Fruit fly (Drosophila melanogaster) whole organism, prepupa: ENCODE results near the gene CG34034.
A peak's percentile ranks its signal among the peaks of the same experiment; 100 is the strongest.

ENCODE experiments used
- Blimp-1 ChIP-seq: fragments of 200-800 bp; sonication (Bioruptor generic); optimal IDR thresholded peaks from 3 replicates; lab custom pipeline; 2017; ENCODE audit warnings: missing biosample characterization, missing genetic modification characterization, mild to moderate bottlenecking, moderate library complexity, missing genetic modification reagents
- CG10631 ChIP-seq: fragments of 200-800 bp; sonication (Bioruptor generic); optimal IDR thresholded peaks from 2 replicates; lab custom pipeline; 2016; ENCODE audit warnings: missing biosample characterization, missing genetic modification characterization
- CG10669 ChIP-seq: fragments of 200-800 bp; sonication (Bioruptor generic); optimal IDR thresholded peaks from 3 replicates; lab custom pipeline; 2018; ENCODE audit warnings: missing biosample characterization, mild to moderate bottlenecking, missing genetic modification characterization, moderate library complexity
- CG11294 ChIP-seq: fragments of 200-800 bp; sonication (Bioruptor generic); IDR thresholded peaks from 2 replicates; pipeline ENCODE4 v1.3.6; 2022; ENCODE audit warnings: missing biosample characterization, missing genetic modification characterization
- CG11762 ChIP-seq: fragments of 200-800 bp; sonication (Bioruptor generic); optimal IDR thresholded peaks from 3 replicates; lab custom pipeline; 2016; ENCODE audit warnings: missing biosample characterization, missing genetic modification characterization; ENCODE audit not compliant: insufficient read depth
- CG11902 ChIP-seq: fragments of 200-800 bp; sonication (Bioruptor generic); optimal IDR thresholded peaks from 3 replicates; lab custom pipeline; 2016; ENCODE audit warnings: missing biosample characterization, missing genetic modification characterization
- CG15336 ChIP-seq: fragments of 200-800 bp; sonication (Bioruptor generic); IDR thresholded peaks from 2 replicates; pipeline ENCODE4 v1.3.6; 2022; ENCODE audit warnings: missing biosample characterization, missing genetic modification characterization
- CG1621 ChIP-seq: fragments of 200-800 bp; sonication (Bioruptor generic); optimal IDR thresholded peaks from 3 replicates; lab custom pipeline; 2018; ENCODE audit warnings: missing biosample characterization, mild to moderate bottlenecking, missing genetic modification characterization
- CG16779 ChIP-seq: fragments of 200-800 bp; sonication (Bioruptor generic); optimal IDR thresholded peaks from 3 replicates; lab custom pipeline; 2017; ENCODE audit warnings: missing biosample characterization, mild to moderate bottlenecking, missing genetic modification characterization
- CG3032 ChIP-seq: fragments of 200-800 bp; optimal IDR thresholded peaks from 2 replicates; lab custom pipeline; 2019; ENCODE audit warnings: missing biosample characterization, mild to moderate bottlenecking, missing genetic modification characterization, moderate library complexity
- CG32006 ChIP-seq: fragments of 200-800 bp; sonication (Bioruptor generic); optimal IDR thresholded peaks from 3 replicates; lab custom pipeline; 2017; ENCODE audit warnings: missing biosample characterization, mild to moderate bottlenecking, missing genetic modification characterization
- CG34406 ChIP-seq: fragments of 200-800 bp; sonication (Bioruptor generic); optimal IDR thresholded peaks from 3 replicates; lab custom pipeline; 2016; ENCODE audit warnings: missing biosample characterization, missing genetic modification characterization
- CG3919 ChIP-seq: fragments of 200-800 bp; sonication (Bioruptor generic); optimal IDR thresholded peaks from 3 replicates; lab custom pipeline; 2016; ENCODE audit warnings: missing biosample characterization, missing genetic modification characterization
- CG6163 ChIP-seq: fragments of 200-800 bp; sonication (Bioruptor generic); IDR thresholded peaks from 3 replicates; pipeline ENCODE4 v1.3.6; 2022; ENCODE audit warnings: missing biosample characterization, missing genetic modification characterization
- CG6276 ChIP-seq: fragments of 200-800 bp; sonication (Bioruptor generic); optimal IDR thresholded peaks from 2 replicates; lab custom pipeline; 2017; ENCODE audit warnings: missing biosample characterization, mild to moderate bottlenecking, missing genetic modification characterization
- CG6792 ChIP-seq: fragments of 200-800 bp; sonication (Bioruptor generic); optimal IDR thresholded peaks from 3 replicates; lab custom pipeline; 2016; ENCODE audit warnings: missing biosample characterization, missing genetic modification characterization
- CG6808 ChIP-seq: fragments of 200-800 bp; sonication (Bioruptor generic); optimal IDR thresholded peaks from 3 replicates; lab custom pipeline; 2017; ENCODE audit warnings: missing biosample characterization, missing genetic modification characterization, mild to moderate bottlenecking, moderate library complexity, missing genetic modification reagents
- CG6854 ChIP-seq: fragments of 200-800 bp; sonication (Bioruptor generic); optimal IDR thresholded peaks from 2 replicates; lab custom pipeline; 2017; ENCODE audit warnings: missing biosample characterization, mild to moderate bottlenecking, missing genetic modification characterization
- CG7368 ChIP-seq: fragments of 200-800 bp; sonication (Bioruptor generic); optimal IDR thresholded peaks from 3 replicates; lab custom pipeline; 2016; ENCODE audit warnings: missing biosample characterization, missing genetic modification characterization
- CG9139 ChIP-seq: fragments of 200-800 bp; sonication (Bioruptor generic); optimal IDR thresholded peaks from 3 replicates; lab custom pipeline; 2017; ENCODE audit warnings: missing biosample characterization, mild to moderate bottlenecking, missing genetic modification characterization
- Eip75B ChIP-seq: fragments of 200-800 bp; sonication (Bioruptor generic); optimal IDR thresholded peaks from 3 replicates; lab custom pipeline; 2016; ENCODE audit warnings: missing biosample characterization, missing genetic modification characterization
- Eip78C ChIP-seq: fragments of 200-800 bp; sonication (Bioruptor generic); peaks from one replicate; lab custom pipeline; 2016; ENCODE audit warnings: missing biosample characterization, missing genetic modification characterization
- Eip93F ChIP-seq: fragments of 200-800 bp; sonication (Bioruptor generic); optimal IDR thresholded peaks from 2 replicates; lab custom pipeline; 2016; ENCODE audit warnings: missing biosample characterization, mild to moderate bottlenecking, missing genetic modification characterization
- Gug ChIP-seq: fragments of 200-800 bp; sonication (Bioruptor generic); IDR thresholded peaks from 2 replicates; pipeline ENCODE4 v1.3.6; 2022; ENCODE audit warnings: missing biosample characterization, missing genetic modification characterization
- Hr38 ChIP-seq: sonication (Bioruptor generic); optimal IDR thresholded peaks from 2 replicates; lab custom pipeline; 2016; ENCODE audit warnings: missing biosample characterization, missing genetic modification characterization
- Hr39 ChIP-seq: fragments of 200-800 bp; sonication (Bioruptor generic); optimal IDR thresholded peaks from 2 replicates; lab custom pipeline; 2016; ENCODE audit warnings: missing biosample characterization, missing genetic modification characterization
- Lpt ChIP-seq: fragments of 200-800 bp; sonication (Bioruptor generic); optimal IDR thresholded peaks from 3 replicates; lab custom pipeline; 2016; ENCODE audit warnings: missing biosample characterization, missing genetic modification characterization
- Met ChIP-seq: fragments of 200-800 bp; sonication (Bioruptor generic); optimal IDR thresholded peaks from 3 replicates; lab custom pipeline; 2016; ENCODE audit warnings: missing biosample characterization, missing genetic modification characterization
- OdsH ChIP-seq: fragments of 200-800 bp; sonication (Bioruptor generic); optimal IDR thresholded peaks from 3 replicates; lab custom pipeline; 2016; ENCODE audit warnings: missing biosample characterization, missing genetic modification characterization
- Smox ChIP-seq: fragments of 200-800 bp; sonication (Bioruptor generic); optimal IDR thresholded peaks from 3 replicates; lab custom pipeline; 2016; ENCODE audit warnings: missing biosample characterization, missing genetic modification characterization
- Sox102F ChIP-seq: fragments of 200-800 bp; sonication (Bioruptor generic); optimal IDR thresholded peaks from 2 replicates; lab custom pipeline; 2016; ENCODE audit warnings: missing biosample characterization, mild to moderate bottlenecking, missing genetic modification characterization
- acj6 ChIP-seq: fragments of 200-800 bp; sonication (Bioruptor generic); optimal IDR thresholded peaks from 3 replicates; lab custom pipeline; 2016; ENCODE audit warnings: missing biosample characterization, missing genetic modification characterization
- dac ChIP-seq: fragments of 200-800 bp; sonication (Bioruptor generic); optimal IDR thresholded peaks from 2 replicates; lab custom pipeline; 2017; ENCODE audit warnings: missing biosample characterization, mild to moderate bottlenecking, missing genetic modification characterization
- dsx ChIP-seq: fragments of 200-800 bp; optimal IDR thresholded peaks from 3 replicates; lab custom pipeline; 2019; ENCODE audit warnings: missing biosample characterization, mild to moderate bottlenecking, missing genetic modification characterization, moderate library complexity; ENCODE audit not compliant: poor library complexity, severe bottlenecking
- eg ChIP-seq: fragments of 200-800 bp; sonication (Bioruptor generic); IDR thresholded peaks from 3 replicates; pipeline ENCODE4 v1.3.6; 2022; ENCODE audit warnings: missing biosample characterization, missing genetic modification characterization
- esn ChIP-seq: fragments of 200-800 bp; sonication (Bioruptor generic); optimal IDR thresholded peaks from 2 replicates; lab custom pipeline; 2016; ENCODE audit warnings: missing biosample characterization, mild to moderate bottlenecking, missing genetic modification characterization, moderate library complexity
- fd59A ChIP-seq: fragments of 200-800 bp; sonication (Bioruptor generic); optimal IDR thresholded peaks from 2 replicates; lab custom pipeline; 2017; ENCODE audit warnings: missing biosample characterization, mild to moderate bottlenecking, missing genetic modification characterization, missing genetic modification reagents
- fd85E ChIP-seq: fragments of 200-800 bp; sonication (Bioruptor generic); optimal IDR thresholded peaks from 3 replicates; lab custom pipeline; 2016; ENCODE audit warnings: missing biosample characterization, missing genetic modification characterization
- fkh ChIP-seq: fragments of 200-800 bp; sonication (Bioruptor generic); optimal IDR thresholded peaks from 3 replicates; lab custom pipeline; 2017; ENCODE audit warnings: missing biosample characterization, mild to moderate bottlenecking, missing genetic modification characterization, moderate library complexity
- lz ChIP-seq: fragments of 200-800 bp; sonication (Bioruptor generic); optimal IDR thresholded peaks from 3 replicates; lab custom pipeline; 2016; ENCODE audit warnings: missing biosample characterization, missing genetic modification characterization
- spab ChIP-seq: fragments of 200-800 bp; sonication (Bioruptor generic); optimal IDR thresholded peaks from 2 replicates; lab custom pipeline; 2017; ENCODE audit warnings: missing biosample characterization, mild to moderate bottlenecking, missing genetic modification characterization, missing genetic modification reagents
- ss ChIP-seq, 2 experiments: fragments of 200-800 bp; sonication (Bioruptor generic); optimal IDR thresholded peaks; 2 replicates in 1 of 2; 3 replicates in 1 of 2; lab custom pipeline; 2017 to 2018; ENCODE audit warnings: mild to moderate bottlenecking in 2 of 2, missing biosample characterization in 2 of 2, missing genetic modification characterization in 2 of 2, moderate library complexity in 1 of 2
- svp ChIP-seq: fragments of 200-800 bp; sonication (Bioruptor generic); peaks from one replicate; lab custom pipeline; 2016; ENCODE audit warnings: missing biosample characterization, missing genetic modification characterization
- topi ChIP-seq: fragments of 200-800 bp; sonication (Bioruptor generic); optimal IDR thresholded peaks from 3 replicates; lab custom pipeline; 2016; ENCODE audit warnings: missing biosample characterization, missing genetic modification characterization

Gene CG34034

DNA sequence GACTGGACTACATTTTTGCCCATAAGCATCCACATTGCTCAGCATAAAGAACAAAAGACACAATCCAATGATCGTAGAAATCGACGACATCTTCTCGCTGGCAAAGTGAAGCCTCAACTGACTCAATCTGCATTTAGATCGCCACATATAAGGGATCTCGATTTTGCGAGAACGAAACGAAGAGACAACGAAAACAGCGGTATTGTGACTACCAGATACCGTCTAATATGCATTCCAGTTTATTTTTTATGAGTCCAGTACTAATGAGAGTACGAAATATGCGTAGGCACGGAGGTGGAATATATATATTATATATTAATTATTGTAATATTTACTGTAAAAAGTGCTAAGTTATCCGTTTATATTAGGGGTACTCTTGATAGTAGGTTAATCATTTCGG, at the start of gene CG34034:
CG34034 (minus strand) TSS at position 101 of the 400 bp plus-strand sequence.
- no peak for TF ChIP-seq dsx (GFP tag; lab: Kevin White, UChicago)
- TF ChIP-seq topi (GFP tag; lab: Kevin White, UChicago) = no peak
- TF ChIP-seq CG6792 (GFP tag; lab: Kevin White, UChicago) = no peak
- TF ChIP-seq dac = no peak
- no peak for TF ChIP-seq CG9139
- no peak for TF ChIP-seq CG1621 (tag; lab: Kevin White, UChicago)
- TF ChIP-seq lz (GFP tag; lab: Kevin White, UChicago) = no peak
- no peak for TF ChIP-seq CG3032 (tag; lab: Kevin White, UChicago)
- no peak for TF ChIP-seq eg (GFP tag; lab: Robert Waterston, UW)
- TF ChIP-seq OdsH (GFP tag; lab: Kevin White, UChicago) = no peak
- TF ChIP-seq Blimp-1 (GFP tag; lab: Kevin White, UChicago) = no peak
- TF ChIP-seq CG6163 (GFP tag; lab: Robert Waterston, UW) = no peak
- TF ChIP-seq CG32006 (GFP tag; lab: Kevin White, UChicago) = no peak
- no peak for TF ChIP-seq Sox102F (GFP tag; lab: Kevin White, UChicago)
- no peak for TF ChIP-seq Hr39 (GFP tag; lab: Kevin White, UChicago)
- TF ChIP-seq ss (GFP tag; optimal IDR thresholded peaks at IDR 0.05; lab: Kevin White, UChicago) = no peak
- TF ChIP-seq Eip75B (GFP tag; lab: Kevin White, UChicago) = no peak
- TF ChIP-seq Hr38 (GFP tag; lab: Kevin White, UChicago) = no peak

DNA sequence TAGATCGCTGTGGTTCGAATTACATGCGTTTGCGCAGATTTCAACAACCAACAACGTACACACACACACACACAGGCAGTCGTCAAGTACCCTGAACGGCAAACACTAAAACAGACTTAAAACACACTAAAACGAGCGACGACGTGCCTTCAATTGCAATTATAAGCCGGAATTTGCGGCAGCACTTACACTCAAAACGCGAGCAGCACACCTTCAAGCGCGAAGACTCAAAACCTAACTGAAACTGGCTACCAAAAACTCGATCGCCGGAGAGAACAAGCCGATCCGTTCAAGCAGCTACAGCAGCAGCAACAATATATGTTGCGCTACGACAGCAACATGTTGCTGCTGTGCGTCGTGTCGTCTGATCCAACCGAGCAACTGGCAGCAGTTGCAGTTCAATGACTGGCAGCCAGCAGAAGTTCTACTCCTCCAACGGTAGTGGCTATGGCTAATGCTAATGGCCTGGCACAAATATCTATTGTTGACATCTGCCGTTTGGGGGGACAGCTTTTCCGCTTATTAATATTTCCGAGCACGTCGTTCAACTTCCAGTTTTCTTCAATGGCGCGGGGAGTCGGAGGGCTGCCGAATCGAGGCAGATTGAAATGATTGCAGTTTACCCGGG, 43.5 kb upstream of the CG34034 start, which contains the start of gene tsl:
tsl (minus strand) TSS at position 242 of the 628 bp plus-strand sequence.
- TF ChIP-seq Smox (GFP tag; lab: Kevin White, UChicago) (no peak), CG15336 (GFP tag; lab: Robert Waterston, UW) (no peak), CG6163 (GFP tag; lab: Robert Waterston, UW) (no peak; the same call in 2 of the 3 replicates), Lpt (GFP tag; lab: Kevin White, UChicago) (no peak), CG34406 (GFP tag; lab: Kevin White, UChicago) (no peak), CG1621 (tag; lab: Kevin White, UChicago) (no peak), svp (peak; percentile 85), ss (GFP tag; optimal IDR thresholded peaks at IDR 0.05; lab: Kevin White, UChicago) (peak in 1 of 2 experiments; percentile 4), CG6792 (GFP tag; lab: Kevin White, UChicago) (no peak), CG6808 (no peak), CG11294 (GFP tag; lab: Robert Waterston, UW) (no peak), CG11762 (no peak), Met (GFP tag; lab: Kevin White, UChicago) (no peak), CG3919 (GFP tag; lab: Kevin White, UChicago) (peak; percentile 8), Hr38 (GFP tag; lab: Kevin White, UChicago) (no peak), Eip78C (GFP tag; lab: Kevin White, UChicago) (peak; percentile 48), dsx (GFP tag; lab: Kevin White, UChicago) (peak; percentile 45), OdsH (GFP tag; lab: Kevin White, UChicago) (no peak), topi (GFP tag; lab: Kevin White, UChicago) (no peak), fd59A (GFP tag; lab: Kevin White, UChicago) (no peak), CG6276 (GFP tag; lab: Kevin White, UChicago) (peak; percentile 49), Eip93F (GFP tag; lab: Kevin White, UChicago) (no peak)

DNA sequence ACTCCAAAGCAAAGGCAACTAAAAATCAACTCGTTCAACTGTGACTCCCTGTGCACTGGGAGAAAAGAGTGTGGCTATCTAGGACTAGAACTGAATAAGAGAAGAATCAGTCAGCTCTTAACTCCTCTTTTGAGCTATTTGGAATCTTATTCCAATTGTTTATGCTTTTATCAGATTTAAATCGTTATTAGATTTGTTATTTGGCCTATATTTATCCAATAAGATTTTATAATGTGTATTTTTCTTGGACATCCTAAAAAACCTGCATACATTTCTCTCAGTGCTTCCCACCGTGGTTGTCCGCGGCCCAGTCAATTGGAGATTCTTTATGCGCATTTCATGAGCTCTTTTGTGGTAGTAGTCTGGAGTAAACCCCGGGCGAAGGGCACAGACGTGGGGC, 42.5 kb upstream of the CG34034 start:
- TF ChIP-seq CG16779 (tag; lab: Kevin White, UChicago) (peak; percentile 80), ss (GFP tag; optimal IDR thresholded peaks at IDR 0.05; lab: Kevin White, UChicago) (peak; percentile 90 to 94), dsx (GFP tag; lab: Kevin White, UChicago) (peak; percentile 92), fd85E (GFP tag; lab: Kevin White, UChicago) (peak; percentile 79), Eip93F (GFP tag; lab: Kevin White, UChicago) (peak; percentile 29), esn (GFP tag; lab: Kevin White, UChicago) (peak; percentile 95), CG32006 (GFP tag; lab: Kevin White, UChicago) (peak; percentile 88), Gug (GFP tag; lab: Robert Waterston, UW) (peak; percentile 77), CG7368 (peak; percentile 88), fkh (GFP tag; lab: Kevin White, UChicago) (no peak), spab (peak; percentile 93), CG10669 (GFP tag; lab: Kevin White, UChicago) (peak; percentile 94), CG1621 (tag; lab: Kevin White, UChicago) (peak; percentile 90), CG6854 (GFP tag; lab: Kevin White, UChicago) (peak; percentile 74), acj6 (peak; percentile 95), eg (GFP tag; lab: Robert Waterston, UW) (peak; percentile 80), CG11294 (GFP tag; lab: Robert Waterston, UW) (peak; percentile 74), CG11902 (GFP tag; lab: Kevin White, UChicago) (peak; percentile 87), fd59A (GFP tag; lab: Kevin White, UChicago) (peak; percentile 93), CG10631 (GFP tag; lab: Kevin White, UChicago) (peak; percentile 94), CG34406 (GFP tag; lab: Kevin White, UChicago) (peak; percentile 91), dac (peak; percentile 38)
